Fruit fly (Drosophila melanogaster) whole organism, pupa: ENCODE measurements around the gene CG7888.

Source experiments
- CG10348 ChIP-seq: fragments of 200-800 bp; sonication (Bioruptor generic); IDR thresholded peaks from 2 replicates; pipeline ENCODE4 v1.3.6; 2022; ENCODE audit warnings: missing biosample characterization, missing genetic modification characterization
- CG12605 ChIP-seq: fragments of 200-800 bp; sonication (Bioruptor generic); IDR thresholded peaks from 2 replicates; pipeline ENCODE4 v1.3.6; 2022; ENCODE audit warnings: missing biosample characterization, missing genetic modification characterization
- CG13204 ChIP-seq: fragments of 200-800 bp; sonication (Bioruptor generic); optimal IDR thresholded peaks from 2 replicates; lab custom pipeline; 2018; ENCODE audit warnings: missing biosample characterization, mild to moderate bottlenecking, missing genetic modification characterization, moderate library complexity
- CG14655 ChIP-seq: fragments of 200-800 bp; sonication (Bioruptor generic); optimal IDR thresholded peaks from 3 replicates; lab custom pipeline; 2017; ENCODE audit warnings: mild to moderate bottlenecking, missing biosample characterization, missing genetic modification reagents, missing genetic modification characterization
- CG15710 ChIP-seq: fragments of 200-800 bp; sonication (Bioruptor generic); optimal IDR thresholded peaks from 2 replicates; lab custom pipeline; 2018; ENCODE audit warnings: missing biosample characterization, mild to moderate bottlenecking, missing genetic modification characterization, moderate library complexity
- CG17806 ChIP-seq: fragments of 200-800 bp; sonication (Bioruptor generic); optimal IDR thresholded peaks from 2 replicates; lab custom pipeline; 2018; ENCODE audit warnings: missing biosample characterization, mild to moderate bottlenecking, missing genetic modification characterization, moderate library complexity
- CG32121 ChIP-seq: fragments of 200-800 bp; sonication (Bioruptor generic); IDR thresholded peaks from 2 replicates; pipeline ENCODE4 v1.3.6; 2022; ENCODE audit warnings: missing biosample characterization, missing genetic modification characterization
- CG34367 ChIP-seq: fragments of 200-800 bp; sonication (Bioruptor generic); optimal IDR thresholded peaks from 2 replicates; lab custom pipeline; 2018; ENCODE audit warnings: missing biosample characterization, mild to moderate bottlenecking, missing genetic modification characterization
- CG4496 ChIP-seq: fragments of 200-800 bp; sonication (Bioruptor generic); IDR thresholded peaks from 3 replicates; pipeline ENCODE4 v1.3.6; 2022; ENCODE audit warnings: missing biosample characterization, missing genetic modification characterization
- CG8159 ChIP-seq: fragments of 200-800 bp; sonication (Bioruptor generic); optimal IDR thresholded peaks from 3 replicates; lab custom pipeline; 2018; ENCODE audit warnings: missing biosample characterization, mild to moderate bottlenecking, missing genetic modification characterization, moderate library complexity
- CG8301 ChIP-seq: fragments of 200-800 bp; sonication (Bioruptor generic); optimal IDR thresholded peaks from 2 replicates; lab custom pipeline; 2018; ENCODE audit warnings: missing biosample characterization, mild to moderate bottlenecking, missing genetic modification characterization
- CG9948 ChIP-seq: fragments of 200-800 bp; sonication (Bioruptor generic); optimal IDR thresholded peaks from 2 replicates; lab custom pipeline; 2018; ENCODE audit warnings: missing biosample characterization, mild to moderate bottlenecking, missing genetic modification characterization, moderate library complexity
- D1 ChIP-seq: fragments of 200-800 bp; sonication (Bioruptor generic); optimal IDR thresholded peaks from 2 replicates; lab custom pipeline; 2018; ENCODE audit warnings: missing biosample characterization, mild to moderate bottlenecking, missing genetic modification characterization, moderate library complexity
- EcR ChIP-seq: fragments of 200-800 bp; sonication (Bioruptor generic); optimal IDR thresholded peaks from 3 replicates; lab custom pipeline; 2019; ENCODE audit warnings: missing biosample characterization, missing genetic modification characterization, mild to moderate bottlenecking, moderate library complexity, missing genetic modification reagents
- Ets98B ChIP-seq: fragments of 200-800 bp; sonication (Bioruptor generic); IDR thresholded peaks from 2 replicates; pipeline ENCODE4 v1.3.6; 2022; ENCODE audit warnings: missing biosample characterization, missing genetic modification characterization
- Pif1A ChIP-seq: fragments of 200-800 bp; sonication (Bioruptor generic); optimal IDR thresholded peaks from 3 replicates; lab custom pipeline; 2016; ENCODE audit warnings: missing biosample characterization, missing genetic modification characterization
- Pif1B ChIP-seq: fragments of 200-800 bp; sonication (Bioruptor generic); optimal IDR thresholded peaks from 3 replicates; lab custom pipeline; 2016; ENCODE audit warnings: missing biosample characterization, missing genetic modification characterization
- Snoo ChIP-seq: fragments of 200-800 bp; sonication (Bioruptor generic); optimal IDR thresholded peaks from 3 replicates; lab custom pipeline; 2017; ENCODE audit warnings: missing biosample characterization, mild to moderate bottlenecking, missing genetic modification characterization, inconsistent platforms
- fd96Ca ChIP-seq: fragments of 200-800 bp; sonication (Bioruptor generic); IDR thresholded peaks from 3 replicates; pipeline ENCODE4 v1.3.6; 2022; ENCODE audit warnings: missing biosample characterization, missing genetic modification characterization
- gl ChIP-seq: fragments of 200-800 bp; sonication (Bioruptor generic); optimal IDR thresholded peaks from 2 replicates; lab custom pipeline; 2018; ENCODE audit warnings: missing biosample characterization, mild to moderate bottlenecking, missing genetic modification characterization
- rn ChIP-seq: fragments of 200-800 bp; sonication (Bioruptor generic); IDR thresholded peaks from 2 replicates; pipeline ENCODE4 v1.3.6; 2022; ENCODE audit warnings: missing biosample characterization, missing genetic modification characterization

CG7888 gene

DNA sequence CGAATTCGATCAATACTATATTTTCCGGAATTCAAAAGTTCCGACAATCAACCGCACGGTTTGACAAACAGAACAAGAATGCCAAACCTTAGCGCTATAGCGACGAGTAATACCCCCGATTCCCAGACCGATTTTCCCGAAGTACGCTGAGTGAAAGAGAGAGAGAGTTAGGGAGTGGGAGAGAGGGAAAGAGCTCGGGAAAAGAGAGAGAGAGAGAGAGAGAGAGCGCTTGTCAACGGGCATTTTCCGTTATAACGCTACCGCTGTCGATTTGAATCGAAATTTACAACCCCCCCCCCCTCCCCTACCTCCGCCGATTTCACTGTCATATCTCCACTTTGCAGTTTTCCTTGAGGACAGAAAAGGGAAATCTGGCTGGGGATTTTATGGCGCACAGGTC, 7.3 kb upstream of the CG7888 start:
- TF ChIP-seq CG14655 (no peak), Pif1A (GFP tag; lab: Kevin White, UChicago) (no peak)

DNA sequence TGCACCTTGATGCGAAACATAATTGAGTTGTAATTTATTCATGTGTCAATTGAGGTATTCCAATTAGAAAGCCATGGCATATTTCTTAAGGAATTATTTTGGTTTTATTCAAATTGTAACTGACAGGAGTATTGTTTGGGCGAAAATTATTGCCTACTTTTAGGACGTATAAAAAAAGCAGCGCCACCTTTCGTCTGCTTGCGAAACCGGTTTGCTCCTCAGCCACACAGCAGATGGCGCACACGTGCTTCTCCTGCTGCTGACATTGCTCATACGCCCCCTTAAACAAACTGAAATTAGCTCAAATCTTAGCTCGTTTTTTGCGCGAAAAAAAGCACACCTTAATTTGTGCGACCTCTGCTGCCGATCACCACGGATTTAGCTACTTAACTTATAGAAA, 6.0 kb upstream of the CG7888 start:
- no peak for TF ChIP-seq CG12605
- TF ChIP-seq EcR (GFP tag; lab: Kevin White, UChicago) = no peak
- no peak for TF ChIP-seq CG15710 (tag; lab: Kevin White, UChicago)
- TF ChIP-seq CG10348 (GFP tag; lab: Robert Waterston, UW) = no peak
- TF ChIP-seq CG13204 (GFP tag; lab: Kevin White, UChicago) = no peak
- TF ChIP-seq CG17806 = no peak
- peak; percentile 68 for TF ChIP-seq Snoo (tag; lab: Kevin White, UChicago)
- TF ChIP-seq Ets98B (GFP tag; lab: Robert Waterston, UW) = peak; percentile 45; the same call in 1 of the 2 replicates
- no peak for TF ChIP-seq rn (GFP tag; lab: Robert Waterston, UW)
- TF ChIP-seq gl = peak; percentile 1
- no peak for TF ChIP-seq Pif1B (GFP tag; lab: Kevin White, UChicago)
- peak; percentile 29 for TF ChIP-seq CG34367 (tag; lab: Kevin White, UChicago)
- TF ChIP-seq CG9948 (tag; lab: Kevin White, UChicago) = no peak
- TF ChIP-seq CG14655 = no peak
- TF ChIP-seq CG4496 (GFP tag; lab: Robert Waterston, UW) = peak; percentile 79
- TF ChIP-seq Pif1A (GFP tag; lab: Kevin White, UChicago) = peak; percentile 13
- no peak for TF ChIP-seq fd96Ca (GFP tag; lab: Robert Waterston, UW)
- TF ChIP-seq CG8159 (tag; lab: Kevin White, UChicago) = no peak
- TF ChIP-seq CG8301 (tag; lab: Kevin White, UChicago) = no peak
- peak; percentile 65 for TF ChIP-seq D1 (tag; lab: Kevin White, UChicago)
- 0 out of 2 replicates have a peak, but pooled peaks have one; percentile 36 for TF ChIP-seq CG32121 (GFP tag; lab: Robert Waterston, UW)

DNA sequence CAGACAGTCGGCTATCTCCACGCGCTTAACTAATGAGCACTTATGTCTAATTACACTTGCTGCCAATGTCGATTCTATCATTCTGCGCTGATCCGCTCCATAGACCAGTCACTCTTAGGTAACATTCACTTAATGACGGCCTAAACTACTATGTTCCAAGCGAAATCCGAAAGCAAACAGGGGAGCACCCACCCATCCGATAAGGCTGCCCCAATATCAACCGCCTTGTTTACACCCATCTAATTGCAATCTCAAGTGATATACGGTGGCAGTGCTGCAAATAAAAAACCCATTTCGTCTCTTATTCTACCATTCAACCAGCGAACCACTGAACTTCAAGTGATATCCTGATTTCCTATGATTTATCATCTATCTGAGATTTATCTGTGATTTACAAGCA, 4.4 kb upstream of the CG7888 start:
- TF ChIP-seq rn (GFP tag; lab: Robert Waterston, UW) (no peak), CG14655 (no peak), CG34367 (tag; lab: Kevin White, UChicago) (no peak), EcR (GFP tag; lab: Kevin White, UChicago) (no peak), CG32121 (GFP tag; lab: Robert Waterston, UW) (0 out of 2 replicates have a peak, but pooled peaks have one; percentile 12)

DNA sequence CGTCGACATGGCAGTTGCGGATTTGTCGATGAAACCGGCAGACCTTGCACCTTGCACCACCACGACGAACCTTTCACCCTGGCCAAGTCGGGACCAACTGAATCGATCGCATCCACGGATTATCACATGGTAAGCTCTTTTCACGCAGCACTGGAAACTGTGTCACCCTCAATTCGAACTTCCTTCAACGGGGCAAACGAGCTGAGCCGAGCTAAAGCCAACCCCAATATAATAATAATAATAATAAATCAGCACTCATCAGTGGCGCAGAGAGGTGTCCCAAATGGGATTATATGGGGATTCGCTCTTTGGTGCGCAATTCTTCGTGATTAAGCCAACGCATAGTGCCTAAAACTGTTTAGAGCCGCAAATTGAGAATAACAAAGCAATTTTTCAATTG, 2.6 kb upstream of the CG7888 start, which contains the start of gene CG43693:
Gene CG43693 (minus strand): TSS at position 101 of the 400 bp plus-strand sequence.
- TF ChIP-seq CG15710 (tag; lab: Kevin White, UChicago) (no peak), Pif1A (GFP tag; lab: Kevin White, UChicago) (no peak), CG17806 (no peak), fd96Ca (GFP tag; lab: Robert Waterston, UW) (no peak), CG8301 (tag; lab: Kevin White, UChicago) (no peak), EcR (GFP tag; lab: Kevin White, UChicago) (no peak), CG13204 (GFP tag; lab: Kevin White, UChicago) (no peak), Ets98B (GFP tag; lab: Robert Waterston, UW) (no peak), CG32121 (GFP tag; lab: Robert Waterston, UW) (no peak), rn (GFP tag; lab: Robert Waterston, UW) (no peak), CG8159 (tag; lab: Kevin White, UChicago) (no peak), CG12605 (no peak), Pif1B (GFP tag; lab: Kevin White, UChicago) (no peak), CG10348 (GFP tag; lab: Robert Waterston, UW) (no peak), Snoo (tag; lab: Kevin White, UChicago) (no peak), gl (no peak)

DNA sequence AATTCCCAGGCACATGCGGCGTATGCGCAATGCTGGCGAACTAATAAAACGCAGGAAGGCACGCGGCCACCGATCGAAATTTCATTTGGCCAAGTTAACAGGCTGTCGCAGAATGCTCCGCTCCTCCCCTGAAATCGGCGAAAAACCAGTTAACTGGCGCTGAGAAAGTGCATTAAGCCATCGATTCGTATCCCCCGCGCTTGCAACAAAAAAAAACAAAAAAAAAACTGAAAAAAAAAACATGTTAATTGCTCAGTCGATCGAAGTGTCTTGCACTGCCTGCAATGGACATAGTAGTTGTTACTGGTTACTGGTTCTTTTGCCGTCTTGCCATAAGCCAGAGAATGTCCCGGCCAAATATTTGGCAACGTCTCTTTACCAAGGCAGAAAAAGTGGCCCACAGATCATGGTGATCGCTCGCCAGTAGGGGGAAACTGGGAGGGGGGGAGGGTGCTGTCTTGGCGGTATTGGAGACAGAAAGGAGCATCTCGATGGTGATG, 1.0 kb upstream of the CG7888 start:
- TF ChIP-seq Pif1A (GFP tag; lab: Kevin White, UChicago) (peak; percentile 28), gl (no peak), CG32121 (GFP tag; lab: Robert Waterston, UW) (peak; percentile 62; the same call in 1 of the 2 replicates), CG17806 (no peak), Ets98B (GFP tag; lab: Robert Waterston, UW) (peak; percentile 58; the same call in 1 of the 2 replicates), Pif1B (GFP tag; lab: Kevin White, UChicago) (peak; percentile 15), CG4496 (GFP tag; lab: Robert Waterston, UW) (peak; percentile 60; the same call in 2 of the 3 replicates), Snoo (tag; lab: Kevin White, UChicago) (no peak), fd96Ca (GFP tag; lab: Robert Waterston, UW) (0 out of 3 replicates have a peak, but pooled peaks have one; percentile 13)

DNA sequence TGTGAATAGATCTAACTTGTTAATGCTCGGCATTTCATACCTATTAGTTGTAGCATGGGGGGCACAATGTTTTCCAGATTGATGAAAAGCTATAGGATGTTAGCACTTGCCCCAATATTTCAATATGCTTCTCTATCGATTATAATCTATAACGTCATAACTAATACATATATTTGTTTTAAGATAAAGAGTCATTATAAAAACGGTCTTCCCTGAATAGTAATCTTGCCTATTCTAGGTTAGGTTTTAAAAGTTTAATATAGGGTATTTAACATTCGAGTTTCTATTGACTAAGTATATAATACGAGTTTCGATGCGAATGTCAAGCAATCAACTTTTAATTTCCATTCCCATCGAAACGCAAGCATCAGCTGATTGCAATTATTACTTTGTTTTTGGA, 7.4 kb downstream of the CG7888 start, which contains the start of the genes CG6321 and Blos2:
Gene CG6321 (minus strand): TSS at position 25 of the 400 bp plus-strand sequence.
Gene Blos2 (plus strand): TSS at position 372 of the 400 bp plus-strand sequence.
- peak; percentile 69 for TF ChIP-seq CG32121 (GFP tag; lab: Robert Waterston, UW)
- no peak for TF ChIP-seq fd96Ca (GFP tag; lab: Robert Waterston, UW)
- TF ChIP-seq CG34367 (tag; lab: Kevin White, UChicago) = peak; percentile 66
- peak; percentile 0 for TF ChIP-seq gl
- TF ChIP-seq D1 (tag; lab: Kevin White, UChicago) = no peak
- TF ChIP-seq CG13204 (GFP tag; lab: Kevin White, UChicago) = no peak
- TF ChIP-seq CG12605 = peak; percentile 76
- peak; percentile 70; the same call in 2 of the 3 replicates for TF ChIP-seq CG4496 (GFP tag; lab: Robert Waterston, UW)
- TF ChIP-seq Ets98B (GFP tag; lab: Robert Waterston, UW) = peak; percentile 73
- TF ChIP-seq CG9948 (tag; lab: Kevin White, UChicago) = peak; percentile 72
- no peak for TF ChIP-seq CG10348 (GFP tag; lab: Robert Waterston, UW)
- no peak for TF ChIP-seq rn (GFP tag; lab: Robert Waterston, UW)
- TF ChIP-seq Pif1A (GFP tag; lab: Kevin White, UChicago) = peak; percentile 69
- peak; percentile 74 for TF ChIP-seq CG14655
- TF ChIP-seq CG17806 = peak; percentile 75
- peak; percentile 70 for TF ChIP-seq CG15710 (tag; lab: Kevin White, UChicago)
- TF ChIP-seq CG8159 (tag; lab: Kevin White, UChicago) = peak; percentile 77
- peak; percentile 77 for TF ChIP-seq CG8301 (tag; lab: Kevin White, UChicago)
- TF ChIP-seq Pif1B (GFP tag; lab: Kevin White, UChicago) = peak; percentile 69
- TF ChIP-seq EcR (GFP tag; lab: Kevin White, UChicago) = no peak
- TF ChIP-seq Snoo (tag; lab: Kevin White, UChicago) = peak; percentile 58
